Fruit fly (Drosophila melanogaster) whole organism, embryonic: Measurements from ENCODE around the gene Bcat.

ENCODE experiments used
- Atf3 ChIP-seq: fragments of 200-800 bp; sonication (Bioruptor generic); optimal IDR thresholded peaks from 3 replicates; lab custom pipeline; 2016; ENCODE audit warnings: missing biosample characterization, missing genetic modification characterization
- B-H1 ChIP-seq: fragments of 200-800 bp; sonication (Bioruptor generic); IDR thresholded peaks from 3 replicates; pipeline ENCODE4 v1.3.6; 2022; ENCODE audit warnings: missing biosample characterization, missing genetic modification characterization
- BtbVII ChIP-seq: fragments of 200-800 bp; sonication (Bioruptor generic); optimal IDR thresholded peaks from 3 replicates; lab custom pipeline; 2017; ENCODE audit warnings: missing biosample characterization, mild to moderate bottlenecking, missing genetic modification characterization
- Bteb2 ChIP-seq: fragments of 200-800 bp; sonication (Bioruptor generic); optimal IDR thresholded peaks from 2 replicates; lab custom pipeline; 2016; ENCODE audit warnings: missing biosample characterization, missing genetic modification characterization
- CG10274 ChIP-seq: fragments of 200-800 bp; sonication (Bioruptor generic); optimal IDR thresholded peaks from 3 replicates; lab custom pipeline; 2017; ENCODE audit warnings: missing biosample characterization, mild to moderate bottlenecking, missing genetic modification characterization
- CG11504 ChIP-seq: fragments of 200-800 bp; sonication (Bioruptor generic); optimal IDR thresholded peaks from 3 replicates; lab custom pipeline; 2019; ENCODE audit warnings: missing biosample characterization, mild to moderate bottlenecking, missing genetic modification characterization, moderate library complexity
- CG12391 ChIP-seq: fragments of 200-800 bp; sonication (Bioruptor generic); optimal IDR thresholded peaks from 3 replicates; lab custom pipeline; 2018; ENCODE audit warnings: missing biosample characterization, mild to moderate bottlenecking, missing genetic modification characterization, moderate library complexity
- CG14014 ChIP-seq: fragments of 200-800 bp; sonication (Bioruptor generic); IDR thresholded peaks from 2 replicates; pipeline ENCODE4 v1.3.6; 2022; ENCODE audit warnings: missing biosample characterization, missing genetic modification characterization
- CG14441 ChIP-seq: fragments of 200-800 bp; sonication (Bioruptor generic); IDR thresholded peaks from 2 replicates; pipeline ENCODE4 v1.3.6; 2022; ENCODE audit warnings: missing biosample characterization, missing genetic modification characterization
- CG15601 ChIP-seq: fragments of 200-800 bp; sonication (Bioruptor generic); optimal IDR thresholded peaks from 3 replicates; lab custom pipeline; 2019; ENCODE audit warnings: missing biosample characterization, mild to moderate bottlenecking, missing genetic modification characterization, moderate library complexity
- CG16863 ChIP-seq: fragments of 200-800 bp; sonication (Bioruptor generic); optimal IDR thresholded peaks from 3 replicates; lab custom pipeline; 2016; ENCODE audit warnings: missing biosample characterization, missing genetic modification characterization
- CG17359 ChIP-seq: fragments of 200-800 bp; sonication (Bioruptor generic); optimal IDR thresholded peaks from 3 replicates; lab custom pipeline; 2018; ENCODE audit warnings: missing biosample characterization, mild to moderate bottlenecking, missing genetic modification characterization, moderate library complexity
- CG2116 ChIP-seq: fragments of 200-800 bp; sonication (Bioruptor generic); optimal IDR thresholded peaks from 3 replicates; lab custom pipeline; 2018; ENCODE audit warnings: missing biosample characterization, mild to moderate bottlenecking, missing genetic modification characterization
- CG2120 ChIP-seq: fragments of 200-800 bp; sonication (Bioruptor generic); optimal IDR thresholded peaks from 3 replicates; lab custom pipeline; 2016; ENCODE audit warnings: missing biosample characterization, missing genetic modification characterization
- CG2129 ChIP-seq: fragments of 200-800 bp; sonication (Bioruptor generic); IDR thresholded peaks from 2 replicates; pipeline ENCODE4 v1.3.6; 2022; ENCODE audit warnings: missing biosample characterization, missing genetic modification characterization; ENCODE audit not compliant: partially characterized antibody
- CG30431 ChIP-seq: fragments of 200-800 bp; sonication (Bioruptor generic); optimal IDR thresholded peaks from 2 replicates; lab custom pipeline; 2017; ENCODE audit warnings: missing biosample characterization, missing genetic modification characterization
- CG33557 ChIP-seq: fragments of 200-800 bp; sonication (Bioruptor generic); optimal IDR thresholded peaks from 2 replicates; lab custom pipeline; 2019; ENCODE audit warnings: missing biosample characterization, mild to moderate bottlenecking, missing genetic modification characterization, moderate library complexity
- CG6254 ChIP-seq: fragments of 200-800 bp; sonication (Bioruptor generic); optimal IDR thresholded peaks from 3 replicates; lab custom pipeline; 2017; ENCODE audit warnings: mild to moderate bottlenecking, missing biosample characterization, missing genetic modification reagents, missing genetic modification characterization
- CG7556 ChIP-seq: fragments of 200-800 bp; sonication (Bioruptor generic); optimal IDR thresholded peaks from 2 replicates; lab custom pipeline; 2017; ENCODE audit warnings: missing biosample characterization, mild to moderate bottlenecking, missing genetic modification characterization
- CG7928 ChIP-seq: fragments of 200-800 bp; sonication (Bioruptor generic); optimal IDR thresholded peaks from 2 replicates; lab custom pipeline; 2017; ENCODE audit warnings: missing biosample characterization, mild to moderate bottlenecking, missing genetic modification characterization
- CG8089 ChIP-seq: fragments of 200-800 bp; sonication (Bioruptor generic); optimal IDR thresholded peaks from 3 replicates; lab custom pipeline; 2016; ENCODE audit warnings: missing biosample characterization, missing genetic modification characterization
- CG8478 ChIP-seq: fragments of >200 bp; optimal IDR thresholded peaks from 2 replicates; lab custom pipeline; 2018
- CG9797 ChIP-seq: fragments of 200-800 bp; sonication (Bioruptor generic); optimal IDR thresholded peaks from 3 replicates; lab custom pipeline; 2018; ENCODE audit warnings: missing biosample characterization, mild to moderate bottlenecking, missing genetic modification characterization
- CG9876 ChIP-seq: fragments of 200-800 bp; sonication (Bioruptor generic); optimal IDR thresholded peaks from 2 replicates; lab custom pipeline; 2016; ENCODE audit warnings: missing biosample characterization, missing genetic modification characterization
- Camta ChIP-seq: fragments of 200-800 bp; sonication (Bioruptor generic); optimal IDR thresholded peaks from 2 replicates; lab custom pipeline; 2016; ENCODE audit warnings: missing biosample characterization, missing genetic modification characterization
- D ChIP-seq, 2 experiments: fragments of 200-800 bp in 1 of 2; fragments of >200 bp in 1 of 2; sonication (Bioruptor generic) in 1 of 2; optimal IDR thresholded peaks; 2 replicates in 1 of 2; 3 replicates in 1 of 2; lab custom pipeline; 2017; ENCODE audit warnings: mild to moderate bottlenecking in 1 of 2, missing biosample characterization in 1 of 2, missing genetic modification characterization in 1 of 2, missing genetic modification reagents in 1 of 2
- Doc3 ChIP-seq: fragments of 200-800 bp; sonication (Bioruptor generic); IDR thresholded peaks from 3 replicates; pipeline ENCODE4 v1.3.6; 2022; ENCODE audit warnings: missing biosample characterization, missing genetic modification characterization; ENCODE audit not compliant: partially characterized antibody
- E2f2 ChIP-seq: fragments of 200-800 bp; sonication (Bioruptor generic); IDR thresholded peaks from 2 replicates; pipeline ENCODE4 v1.3.6; 2022; ENCODE audit warnings: missing biosample characterization, missing genetic modification characterization
- Mad ChIP-seq: fragments of 200-800 bp; sonication (Bioruptor generic); optimal IDR thresholded peaks from 2 replicates; lab custom pipeline; 2016; ENCODE audit warnings: missing biosample characterization, missing genetic modification characterization
- Nf-YA ChIP-seq: fragments of 200-800 bp; sonication (Bioruptor generic); IDR thresholded peaks from 2 replicates; pipeline ENCODE4 v1.3.6; 2022; ENCODE audit warnings: missing biosample characterization, missing genetic modification characterization
- Oli ChIP-seq: fragments of 200-800 bp; sonication (Bioruptor generic); optimal IDR thresholded peaks from 2 replicates; lab custom pipeline; 2018; ENCODE audit warnings: missing biosample characterization, mild to moderate bottlenecking, missing genetic modification characterization, moderate library complexity
- Optix ChIP-seq: fragments of 200-800 bp; sonication (Bioruptor generic); IDR thresholded peaks from 3 replicates; pipeline ENCODE4 v1.3.6; 2022; ENCODE audit warnings: missing biosample characterization, missing genetic modification characterization
- Vsx1 ChIP-seq: fragments of 200-800 bp; sonication (Bioruptor generic); optimal IDR thresholded peaks from 2 replicates; lab custom pipeline; 2017; ENCODE audit warnings: missing biosample characterization, mild to moderate bottlenecking, missing genetic modification characterization, missing genetic modification reagents
- al ChIP-seq: fragments of 200-800 bp; sonication (Bioruptor generic); IDR thresholded peaks from 2 replicates; pipeline ENCODE4 v1.3.6; 2022; ENCODE audit warnings: missing biosample characterization, missing genetic modification characterization
- ara ChIP-seq: fragments of 200-800 bp; sonication (Bioruptor generic); IDR thresholded peaks from 2 replicates; pipeline ENCODE4 v1.3.6; 2022; ENCODE audit warnings: missing biosample characterization, missing genetic modification characterization
- cad ChIP-seq: fragments of >200 bp; optimal IDR thresholded peaks from 2 replicates; lab custom pipeline; 2017; ENCODE audit warnings: missing biosample characterization, missing genetic modification characterization
- cas ChIP-seq: fragments of 200-800 bp; sonication (Bioruptor generic); IDR thresholded peaks from 2 replicates; pipeline ENCODE4 v1.3.6; 2022; ENCODE audit warnings: missing biosample characterization, missing genetic modification characterization
- dmrt11E ChIP-seq: fragments of 200-800 bp; sonication (Bioruptor generic); optimal IDR thresholded peaks from 3 replicates; lab custom pipeline; 2018; ENCODE audit warnings: missing biosample characterization, mild to moderate bottlenecking, missing genetic modification characterization, moderate library complexity
- dpn ChIP-seq, 2 experiments: fragments of 200-800 bp; sonication (Bioruptor generic); optimal IDR thresholded peaks; 3 replicates each; lab custom pipeline; 2016; ENCODE audit warnings: missing biosample characterization in 2 of 2, missing genetic modification characterization in 2 of 2
- h ChIP-seq: fragments of >200 bp; optimal IDR thresholded peaks from 2 replicates; lab custom pipeline; 2017
- ken ChIP-seq: fragments of 200-800 bp; sonication (Bioruptor generic); IDR thresholded peaks from 3 replicates; pipeline ENCODE4 v1.3.6; 2022; ENCODE audit warnings: missing biosample characterization, missing genetic modification characterization
- lmd ChIP-seq: fragments of 200-800 bp; sonication (Bioruptor generic); IDR thresholded peaks from 2 replicates; pipeline ENCODE4 v1.3.6; 2022; ENCODE audit warnings: missing biosample characterization, missing genetic modification characterization
- maf-S ChIP-seq: fragments of 200-800 bp; sonication (Bioruptor generic); optimal IDR thresholded peaks from 2 replicates; lab custom pipeline; 2016; ENCODE audit warnings: missing biosample characterization, missing genetic modification characterization
- nmo ChIP-seq: fragments of 200-800 bp; sonication (Bioruptor generic); optimal IDR thresholded peaks from 2 replicates; lab custom pipeline; 2018; ENCODE audit warnings: missing biosample characterization, mild to moderate bottlenecking, missing genetic modification characterization, moderate library complexity
- pnt ChIP-seq: fragments of 200-800 bp; sonication (Bioruptor generic); optimal IDR thresholded peaks from 3 replicates; lab custom pipeline; 2016; ENCODE audit warnings: missing biosample characterization, missing genetic modification characterization
- repo ChIP-seq: fragments of 200-800 bp; sonication (Bioruptor generic); optimal IDR thresholded peaks from 2 replicates; lab custom pipeline; 2016; ENCODE audit warnings: missing biosample characterization, missing genetic modification characterization
- run ChIP-seq: fragments of 200-800 bp; sonication (Bioruptor generic); optimal IDR thresholded peaks from 3 replicates; lab custom pipeline; 2018; ENCODE audit warnings: missing biosample characterization, mild to moderate bottlenecking, missing genetic modification characterization
- sr ChIP-seq: fragments of 200-800 bp; sonication (Bioruptor generic); IDR thresholded peaks from 3 replicates; pipeline ENCODE4 v1.3.6; 2022; ENCODE audit warnings: missing biosample characterization, missing genetic modification characterization
- vvl ChIP-seq: fragments of 200-800 bp; sonication (Bioruptor generic); IDR thresholded peaks from 2 replicates; pipeline ENCODE4 v1.3.6; 2022; ENCODE audit warnings: missing biosample characterization, missing genetic modification characterization

Gene Bcat

dm6 chrX:13403962-13404830 is 7.5 kb downstream of the Bcat start, which contains the start of gene GstT4 (continued):
- TF ChIP-seq repo (no peak), vvl (GFP tag; lab: Robert Waterston, UW) (peak; percentile 77), Nf-YA (GFP tag; lab: Robert Waterston, UW) (no peak), dmrt11E (peak; percentile 39), cad (GFP tag; lab: Kevin White, UChicago) (no peak), sr (GFP tag; lab: Robert Waterston, UW) (no peak; the same call in 2 of the 3 replicates), CG17359 (tag; lab: Kevin White, UChicago) (peak; percentile 21), CG2129 (GFP tag; lab: Robert Waterston, UW) (no peak), nmo (GFP tag; lab: Kevin White, UChicago) (peak; percentile 70), BtbVII (GFP tag; lab: Kevin White, UChicago) (peak; percentile 1), CG11504 (tag; lab: Kevin White, UChicago) (peak; percentile 64), Vsx1 (GFP tag; lab: Kevin White, UChicago) (no peak), Oli (tag; lab: Kevin White, UChicago) (peak; percentile 54), Atf3 (GFP tag; lab: Kevin White, UChicago) (peak; percentile 7), al (GFP tag; lab: Robert Waterston, UW) (peak; percentile 19; the same call in 1 of the 2 replicates), CG8478 (no peak), CG16863 (GFP tag; lab: Kevin White, UChicago) (peak; percentile 29), run (tag; lab: Kevin White, UChicago) (no peak), cas (GFP tag; lab: Robert Waterston, UW) (no peak), dpn (GFP tag; optimal IDR thresholded peaks at IDR 0.05; lab: Kevin White, UChicago) (peak; percentile 54 to 61), Bteb2 (no peak), CG6254 (GFP tag; lab: Kevin White, UChicago) (no peak), Mad (GFP tag; lab: Kevin White, UChicago) (no peak), CG7928 (no peak), CG30431 (GFP tag; lab: Kevin White, UChicago) (peak; percentile 3), Camta (GFP tag; lab: Kevin White, UChicago) (no peak), CG12391 (no peak), pnt (peak; percentile 59), CG7556 (GFP tag; lab: Kevin White, UChicago) (peak; percentile 68), h (no peak), CG10274 (no peak), CG9876 (GFP tag; lab: Kevin White, UChicago) (peak; percentile 33), CG15601 (tag; lab: Kevin White, UChicago) (no peak), B-H1 (GFP tag; lab: Robert Waterston, UW) (no peak), CG9797 (no peak), maf-S (no peak), ken (GFP tag; lab: Robert Waterston, UW) (0 out of 3 replicates have a peak, but pooled peaks have one; percentile 35), Doc3 (no peak), ara (GFP tag; lab: Robert Waterston, UW) (no peak), CG33557 (GFP tag; lab: Kevin White, UChicago) (no peak), CG2120 (GFP tag; lab: Kevin White, UChicago) (peak; percentile 80), E2f2 (GFP tag; lab: Robert Waterston, UW) (peak; percentile 22; the same call in 1 of the 2 replicates), CG8089 (GFP tag; lab: Kevin White, UChicago) (no peak), D (optimal IDR thresholded peaks at IDR 0.05; lab: Kevin White, UChicago) (no peak), D (GFP tag; optimal IDR thresholded peaks at IDR 0.05; lab: Kevin White, UChicago) (peak; percentile 6), CG14441 (GFP tag; lab: Robert Waterston, UW) (peak; percentile 6; the same call in 1 of the 2 replicates), CG2116 (no peak), CG14014 (GFP tag; lab: Robert Waterston, UW) (0 out of 2 replicates have a peak, but pooled peaks have one; percentile 20), lmd (peak; percentile 54), Optix (GFP tag; lab: Robert Waterston, UW) (0 out of 3 replicates have a peak, but pooled peaks have one; percentile 5)
